Worm (Caenorhabditis elegans): ENCODE data around the gene rpl-2.

- TF ChIP-seq snpc-4 (GFP tag; optimal IDR thresholded peaks at IDR 0.05) (no peak), snpc-4 (tag; optimal IDR thresholded peaks at IDR 0.05) (no peak), F37B4.10 (GFP tag; IDR thresholded peaks at IDR 0.05) (no peak), sea-2 (GFP tag; IDR thresholded peaks at IDR 0.05) (no peak), ccch-3 (GFP tag; optimal IDR thresholded peaks at IDR 0.05) (no peak)
Measured at ce11 chrV:20460808-20461207, 18.7 kb upstream of the rpl-2 start, which contains the start of gene B0250.18.
